Worm (Caenorhabditis elegans): ENCODE data around the gene ptr-24.

The ptr-24 gene

DNA sequence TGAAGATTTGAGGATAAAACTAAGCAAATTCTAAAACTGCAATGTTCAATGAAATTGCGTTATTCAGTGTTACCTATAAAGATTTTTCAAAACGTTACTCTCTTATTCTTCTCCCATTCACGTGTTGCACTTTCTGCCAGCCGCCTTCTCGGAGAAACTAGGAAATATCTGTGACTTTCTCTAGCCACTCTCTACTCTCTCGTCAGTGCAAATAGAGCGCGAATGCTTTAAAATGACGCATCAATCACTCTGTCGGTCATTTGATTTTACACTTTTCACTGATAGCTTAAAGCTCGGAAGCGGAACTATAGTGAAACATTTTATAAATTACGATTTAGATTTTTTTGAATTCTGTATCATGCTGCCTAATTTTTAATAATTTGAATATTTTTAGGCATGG, 9.0 kb upstream of the ptr-24 start (continued):
- no peak for TF ChIP-seq K09A11.1 (tag; optimal IDR thresholded peaks at IDR 0.05; ENCODE audit: insufficient read depth)
- no peak for TF ChIP-seq hlh-15 (tag; optimal IDR thresholded peaks at IDR 0.05)
- TF ChIP-seq tbx-2 (tag; optimal IDR thresholded peaks at IDR 0.05): peak; percentile 3
- peak; percentile 36 for TF ChIP-seq nfya-1 (tag; optimal IDR thresholded peaks at IDR 0.05)
- TF ChIP-seq sox-2 (GFP tag; IDR thresholded peaks at IDR 0.05): no peak
- TF ChIP-seq syd-9 (tag; optimal IDR thresholded peaks at IDR 0.05): no peak
- TF ChIP-seq ceh-2 (tag; optimal IDR thresholded peaks at IDR 0.05): no peak
- peak; percentile 57 for TF ChIP-seq hlh-30 (tag; optimal IDR thresholded peaks at IDR 0.05; ENCODE audit: insufficient read depth)
- TF ChIP-seq hlh-8 (tag; optimal IDR thresholded peaks at IDR 0.05): no peak
- no peak for TF ChIP-seq ceh-6 (GFP tag; optimal IDR thresholded peaks at IDR 0.05)
- no peak for TF ChIP-seq ceh-34 (tag; optimal IDR thresholded peaks at IDR 0.05)
- no peak for TF ChIP-seq ttx-3 (tag; optimal IDR thresholded peaks at IDR 0.05)
- TF ChIP-seq unc-3 (GFP tag; conservative IDR thresholded peaks at IDR 0.05): no peak
- TF ChIP-seq unc-3 (tag; optimal IDR thresholded peaks at IDR 0.05): no peak
- TF ChIP-seq pqm-1 (tag; optimal IDR thresholded peaks at IDR 0.05): no peak
- TF ChIP-seq hlh-13 (GFP tag; optimal IDR thresholded peaks at IDR 0.05): no peak
- no peak for TF ChIP-seq ceh-14 (tag; optimal IDR thresholded peaks at IDR 0.05)
- no peak for TF ChIP-seq ref-2 (tag; optimal IDR thresholded peaks at IDR 0.05)
- peak; percentile 63 for TF ChIP-seq ceh-18 (tag; optimal IDR thresholded peaks at IDR 0.05)
- no peak for TF ChIP-seq unc-42 (tag; optimal IDR thresholded peaks at IDR 0.05)
- no peak for TF ChIP-seq lin-11 (tag; optimal IDR thresholded peaks at IDR 0.05)
- TF ChIP-seq ceh-48 (tag; optimal IDR thresholded peaks at IDR 0.05): no peak
- TF ChIP-seq ama-1 (optimal IDR thresholded peaks at IDR 0.05): no peak
- no peak for TF ChIP-seq ceh-22 (tag; optimal IDR thresholded peaks at IDR 0.05)
- TF ChIP-seq elt-4 (tag; optimal IDR thresholded peaks at IDR 0.05): no peak
- TF ChIP-seq unc-86 (tag; optimal IDR thresholded peaks at IDR 0.05): no peak
- no peak for TF ChIP-seq sdc-2 (tag; optimal IDR thresholded peaks at IDR 0.05)
- no peak for TF ChIP-seq Y22D7AL.16 (tag; optimal IDR thresholded peaks at IDR 0.05)
- TF ChIP-seq fkh-6 (tag; optimal IDR thresholded peaks at IDR 0.05): no peak
- TF ChIP-seq ceh-19 (GFP tag; optimal IDR thresholded peaks at IDR 0.05): no peak

DNA sequence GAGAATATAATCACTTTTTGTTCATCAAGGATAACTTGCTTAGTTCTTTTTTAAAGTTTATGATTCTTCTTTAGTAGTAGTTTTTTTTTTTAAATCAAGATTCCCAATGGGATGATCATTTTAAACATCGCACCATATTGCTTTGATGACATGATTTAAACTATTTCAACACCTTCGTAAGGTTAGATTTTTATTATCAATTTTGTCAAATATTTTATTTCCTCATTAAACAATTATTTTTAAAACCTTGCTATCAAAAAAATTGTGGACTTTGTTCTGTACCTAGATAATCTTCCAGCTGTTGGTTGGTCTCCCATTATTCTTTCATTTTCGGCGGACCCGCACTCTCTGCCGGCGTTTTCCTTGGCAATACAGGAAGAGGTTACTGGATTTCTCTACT, 6.4 kb upstream of the ptr-24 start, which contains the start of gene sir-2.3:
TSS of gene sir-2.3 (plus strand) at position 301 of the 400 bp plus-strand sequence.
- TF ChIP-seq ceh-48 (tag; optimal IDR thresholded peaks at IDR 0.05) (no peak), fax-1 (tag; optimal IDR thresholded peaks at IDR 0.05) (no peak), madf-2 (tag; optimal IDR thresholded peaks at IDR 0.05) (no peak), dve-1 (tag; optimal IDR thresholded peaks at IDR 0.05) (no peak), ceh-24 (tag; optimal IDR thresholded peaks at IDR 0.05) (no peak)

DNA sequence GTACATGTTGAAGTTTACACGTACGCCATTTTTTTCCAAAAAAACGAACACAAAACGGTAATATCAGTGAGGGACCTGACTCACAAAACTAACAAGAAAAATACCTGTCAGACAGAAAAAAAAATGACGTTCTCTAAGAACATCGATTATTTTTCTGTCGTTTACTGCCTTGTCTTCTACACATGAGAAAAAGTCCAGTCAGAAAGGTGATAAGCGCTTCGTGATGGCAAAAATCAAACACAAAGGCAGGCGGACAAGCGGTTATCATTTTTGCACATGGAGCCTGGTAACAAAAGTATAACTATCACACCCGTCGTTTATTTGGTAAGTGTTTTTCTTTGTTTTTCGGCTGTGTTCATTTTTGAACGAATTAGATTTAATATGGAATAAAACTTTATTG, 4.0 kb upstream of the ptr-24 start, which contains the start of gene F46G10.4:
TSS of gene F46G10.4 (plus strand) at position 212 of the 400 bp plus-strand sequence.
- TF ChIP-seq pha-2 (tag; optimal IDR thresholded peaks at IDR 0.05) (no peak), hlh-8 (tag; optimal IDR thresholded peaks at IDR 0.05) (no peak), ceh-34 (tag; optimal IDR thresholded peaks at IDR 0.05) (no peak), rnt-1 (tag; optimal IDR thresholded peaks at IDR 0.05) (no peak), madf-2 (tag; optimal IDR thresholded peaks at IDR 0.05) (no peak), che-1 (tag; optimal IDR thresholded peaks at IDR 0.05) (no peak), nhr-232 (tag; optimal IDR thresholded peaks at IDR 0.05) (no peak), fkh-10 (GFP tag; optimal IDR thresholded peaks at IDR 0.05) (no peak)

ce11 chrX:13337000-13337399, 828 bp upstream of the ptr-24 start:
- TF ChIP-seq ref-2 (tag; optimal IDR thresholded peaks at IDR 0.05): no peak
- peak; percentile 5 for TF ChIP-seq ceh-31 (tag; optimal IDR thresholded peaks at IDR 0.05)
